Fruit fly (Drosophila melanogaster) whole organism, prepupa: ENCODE measurements around the gene CG16717.

Experiments
- Blimp-1 ChIP-seq: fragments of 200-800 bp; sonication (Bioruptor generic); optimal IDR thresholded peaks from 3 replicates; lab custom pipeline; 2017; ENCODE audit warnings: missing biosample characterization, missing genetic modification characterization, mild to moderate bottlenecking, moderate library complexity, missing genetic modification reagents
- CG10631 ChIP-seq: fragments of 200-800 bp; sonication (Bioruptor generic); optimal IDR thresholded peaks from 2 replicates; lab custom pipeline; 2016; ENCODE audit warnings: missing biosample characterization, missing genetic modification characterization
- CG11762 ChIP-seq: fragments of 200-800 bp; sonication (Bioruptor generic); optimal IDR thresholded peaks from 3 replicates; lab custom pipeline; 2016; ENCODE audit warnings: missing biosample characterization, missing genetic modification characterization; ENCODE audit not compliant: insufficient read depth
- CG1621 ChIP-seq: fragments of 200-800 bp; sonication (Bioruptor generic); optimal IDR thresholded peaks from 3 replicates; lab custom pipeline; 2018; ENCODE audit warnings: missing biosample characterization, mild to moderate bottlenecking, missing genetic modification characterization
- CG16779 ChIP-seq: fragments of 200-800 bp; sonication (Bioruptor generic); optimal IDR thresholded peaks from 3 replicates; lab custom pipeline; 2017; ENCODE audit warnings: missing biosample characterization, mild to moderate bottlenecking, missing genetic modification characterization
- CG3032 ChIP-seq: fragments of 200-800 bp; optimal IDR thresholded peaks from 2 replicates; lab custom pipeline; 2019; ENCODE audit warnings: missing biosample characterization, mild to moderate bottlenecking, missing genetic modification characterization, moderate library complexity
- CG32006 ChIP-seq: fragments of 200-800 bp; sonication (Bioruptor generic); optimal IDR thresholded peaks from 3 replicates; lab custom pipeline; 2017; ENCODE audit warnings: missing biosample characterization, mild to moderate bottlenecking, missing genetic modification characterization
- CG4318 ChIP-seq: fragments of 200-800 bp; sonication (Bioruptor generic); optimal IDR thresholded peaks from 3 replicates; lab custom pipeline; 2017; ENCODE audit warnings: missing biosample characterization, mild to moderate bottlenecking, missing genetic modification characterization
- CG6276 ChIP-seq: fragments of 200-800 bp; sonication (Bioruptor generic); optimal IDR thresholded peaks from 2 replicates; lab custom pipeline; 2017; ENCODE audit warnings: missing biosample characterization, mild to moderate bottlenecking, missing genetic modification characterization
- CG6808 ChIP-seq: fragments of 200-800 bp; sonication (Bioruptor generic); optimal IDR thresholded peaks from 3 replicates; lab custom pipeline; 2017; ENCODE audit warnings: missing biosample characterization, missing genetic modification characterization, mild to moderate bottlenecking, moderate library complexity, missing genetic modification reagents
- CG6854 ChIP-seq: fragments of 200-800 bp; sonication (Bioruptor generic); optimal IDR thresholded peaks from 2 replicates; lab custom pipeline; 2017; ENCODE audit warnings: missing biosample characterization, mild to moderate bottlenecking, missing genetic modification characterization
- CG7368 ChIP-seq: fragments of 200-800 bp; sonication (Bioruptor generic); optimal IDR thresholded peaks from 3 replicates; lab custom pipeline; 2016; ENCODE audit warnings: missing biosample characterization, missing genetic modification characterization
- CG9139 ChIP-seq: fragments of 200-800 bp; sonication (Bioruptor generic); optimal IDR thresholded peaks from 3 replicates; lab custom pipeline; 2017; ENCODE audit warnings: missing biosample characterization, mild to moderate bottlenecking, missing genetic modification characterization
- Eip75B ChIP-seq: fragments of 200-800 bp; sonication (Bioruptor generic); optimal IDR thresholded peaks from 3 replicates; lab custom pipeline; 2016; ENCODE audit warnings: missing biosample characterization, missing genetic modification characterization
- Eip78C ChIP-seq: fragments of 200-800 bp; sonication (Bioruptor generic); peaks from one replicate; lab custom pipeline; 2016; ENCODE audit warnings: missing biosample characterization, missing genetic modification characterization
- Eip93F ChIP-seq: fragments of 200-800 bp; sonication (Bioruptor generic); optimal IDR thresholded peaks from 2 replicates; lab custom pipeline; 2016; ENCODE audit warnings: missing biosample characterization, mild to moderate bottlenecking, missing genetic modification characterization
- Ets21C ChIP-seq: fragments of 200-800 bp; sonication (Bioruptor generic); optimal IDR thresholded peaks from 3 replicates; lab custom pipeline; 2016; ENCODE audit warnings: missing biosample characterization, missing genetic modification characterization
- Ets96B ChIP-seq: fragments of 200-800 bp; optimal IDR thresholded peaks from 2 replicates; lab custom pipeline; 2019; ENCODE audit warnings: missing biosample characterization, mild to moderate bottlenecking, missing genetic modification characterization, moderate library complexity
- Hr38 ChIP-seq: sonication (Bioruptor generic); optimal IDR thresholded peaks from 2 replicates; lab custom pipeline; 2016; ENCODE audit warnings: missing biosample characterization, missing genetic modification characterization
- Hr39 ChIP-seq: fragments of 200-800 bp; sonication (Bioruptor generic); optimal IDR thresholded peaks from 2 replicates; lab custom pipeline; 2016; ENCODE audit warnings: missing biosample characterization, missing genetic modification characterization
- Hr4 ChIP-seq: fragments of 200-800 bp; sonication (Bioruptor generic); optimal IDR thresholded peaks from 3 replicates; lab custom pipeline; 2016; ENCODE audit warnings: missing biosample characterization, missing genetic modification characterization
- Met ChIP-seq: fragments of 200-800 bp; sonication (Bioruptor generic); optimal IDR thresholded peaks from 3 replicates; lab custom pipeline; 2016; ENCODE audit warnings: missing biosample characterization, missing genetic modification characterization
- Sox102F ChIP-seq: fragments of 200-800 bp; sonication (Bioruptor generic); optimal IDR thresholded peaks from 2 replicates; lab custom pipeline; 2016; ENCODE audit warnings: missing biosample characterization, mild to moderate bottlenecking, missing genetic modification characterization
- Sox15 ChIP-seq: fragments of 200-800 bp; sonication (Bioruptor generic); optimal IDR thresholded peaks from 3 replicates; lab custom pipeline; 2016; ENCODE audit warnings: missing biosample characterization, missing genetic modification characterization
- achi ChIP-seq: fragments of 200-800 bp; sonication (Bioruptor generic); optimal IDR thresholded peaks from 3 replicates; lab custom pipeline; 2016; ENCODE audit warnings: missing biosample characterization, missing genetic modification characterization
- dsx ChIP-seq: fragments of 200-800 bp; optimal IDR thresholded peaks from 3 replicates; lab custom pipeline; 2019; ENCODE audit warnings: missing biosample characterization, mild to moderate bottlenecking, missing genetic modification characterization, moderate library complexity; ENCODE audit not compliant: poor library complexity, severe bottlenecking
- esn ChIP-seq: fragments of 200-800 bp; sonication (Bioruptor generic); optimal IDR thresholded peaks from 2 replicates; lab custom pipeline; 2016; ENCODE audit warnings: missing biosample characterization, mild to moderate bottlenecking, missing genetic modification characterization, moderate library complexity
- fd59A ChIP-seq: fragments of 200-800 bp; sonication (Bioruptor generic); optimal IDR thresholded peaks from 2 replicates; lab custom pipeline; 2017; ENCODE audit warnings: missing biosample characterization, mild to moderate bottlenecking, missing genetic modification characterization, missing genetic modification reagents
- fkh ChIP-seq: fragments of 200-800 bp; sonication (Bioruptor generic); optimal IDR thresholded peaks from 3 replicates; lab custom pipeline; 2017; ENCODE audit warnings: missing biosample characterization, mild to moderate bottlenecking, missing genetic modification characterization, moderate library complexity
- pdm3 ChIP-seq: fragments of 200-800 bp; sonication (Bioruptor generic); optimal IDR thresholded peaks from 3 replicates; lab custom pipeline; 2016; ENCODE audit warnings: missing biosample characterization, missing genetic modification characterization
- ss ChIP-seq, 2 experiments: fragments of 200-800 bp; sonication (Bioruptor generic); optimal IDR thresholded peaks; 2 replicates in 1 of 2; 3 replicates in 1 of 2; lab custom pipeline; 2017 to 2018; ENCODE audit warnings: mild to moderate bottlenecking in 2 of 2, missing biosample characterization in 2 of 2, missing genetic modification characterization in 2 of 2, moderate library complexity in 1 of 2
- svp ChIP-seq: fragments of 200-800 bp; sonication (Bioruptor generic); peaks from one replicate; lab custom pipeline; 2016; ENCODE audit warnings: missing biosample characterization, missing genetic modification characterization
- vri ChIP-seq: fragments of 200-800 bp; sonication (Bioruptor generic); optimal IDR thresholded peaks from 3 replicates; lab custom pipeline; 2016; ENCODE audit warnings: missing biosample characterization, mild to moderate bottlenecking, missing genetic modification characterization

The CG16717 gene

DNA sequence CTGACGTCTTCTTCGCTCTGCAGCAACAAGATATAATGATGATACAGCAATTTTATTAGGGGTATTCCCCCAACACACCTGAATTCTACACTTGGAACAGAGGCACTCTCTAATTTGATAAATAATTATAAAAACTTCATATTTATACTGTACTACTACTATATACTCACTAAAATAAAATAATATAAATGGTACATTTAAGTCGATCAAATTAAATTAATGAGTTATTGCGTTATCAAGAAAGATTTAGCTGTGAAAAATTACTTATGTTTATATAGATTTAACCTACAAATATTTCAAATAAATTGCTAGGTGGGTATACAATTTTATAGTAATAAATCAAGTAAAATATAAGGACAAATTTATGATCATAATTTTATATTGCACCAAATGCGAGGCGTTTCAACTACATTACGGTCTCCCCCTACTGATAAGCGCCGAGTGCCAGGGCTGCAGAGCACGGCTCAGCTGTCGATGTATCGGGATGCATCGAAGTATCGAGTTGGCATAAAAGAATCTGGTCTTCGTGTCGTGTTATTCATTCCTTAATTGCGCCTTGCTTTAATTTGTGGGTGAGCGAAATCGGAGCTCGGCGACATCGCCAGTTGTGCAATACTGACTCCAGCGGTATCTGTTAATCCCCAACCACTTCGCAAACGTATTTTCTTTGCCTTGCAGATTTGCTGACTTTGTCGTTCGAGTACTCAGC, 35.0 kb downstream of the CG16717 start, which contains the start of gene vsg (continued):
- TF ChIP-seq Eip75B (GFP tag; lab: Kevin White, UChicago) (no peak), Sox102F (GFP tag; lab: Kevin White, UChicago) (no peak), CG10631 (GFP tag; lab: Kevin White, UChicago) (peak; percentile 90), CG7368 (GFP tag; lab: Kevin White, UChicago) (peak; percentile 29), CG9139 (GFP tag; lab: Kevin White, UChicago) (peak; percentile 24), CG3032 (peak; percentile 84), CG4318 (GFP tag; lab: Kevin White, UChicago) (no peak), CG6854 (GFP tag; lab: Kevin White, UChicago) (no peak), Ets21C (GFP tag; lab: Kevin White, UChicago) (peak; percentile 47), Ets96B (tag; lab: Kevin White, UChicago) (peak; percentile 76), CG6276 (GFP tag; lab: Kevin White, UChicago) (no peak), Hr38 (GFP tag; lab: Kevin White, UChicago) (no peak), CG16779 (peak; percentile 27), CG6808 (GFP tag; lab: Kevin White, UChicago) (peak; percentile 64), Hr39 (GFP tag; lab: Kevin White, UChicago) (peak; percentile 54), ss (GFP tag; optimal IDR thresholded peaks at IDR 0.05; lab: Kevin White, UChicago) (peak in 1 of 2 experiments; percentile 60), esn (GFP tag; lab: Kevin White, UChicago) (peak; percentile 69), achi (GFP tag; lab: Kevin White, UChicago) (peak; percentile 64), CG11762 (peak; percentile 10), vri (GFP tag; lab: Kevin White, UChicago) (peak; percentile 87), Met (GFP tag; lab: Kevin White, UChicago) (peak; percentile 60), fd59A (GFP tag; lab: Kevin White, UChicago) (peak; percentile 48), pdm3 (no peak), Eip93F (peak; percentile 47), Sox15 (peak; percentile 73), dsx (GFP tag; lab: Kevin White, UChicago) (peak; percentile 62), CG32006 (GFP tag; lab: Kevin White, UChicago) (peak; percentile 83), Hr4 (GFP tag; lab: Kevin White, UChicago) (peak; percentile 61)

DNA sequence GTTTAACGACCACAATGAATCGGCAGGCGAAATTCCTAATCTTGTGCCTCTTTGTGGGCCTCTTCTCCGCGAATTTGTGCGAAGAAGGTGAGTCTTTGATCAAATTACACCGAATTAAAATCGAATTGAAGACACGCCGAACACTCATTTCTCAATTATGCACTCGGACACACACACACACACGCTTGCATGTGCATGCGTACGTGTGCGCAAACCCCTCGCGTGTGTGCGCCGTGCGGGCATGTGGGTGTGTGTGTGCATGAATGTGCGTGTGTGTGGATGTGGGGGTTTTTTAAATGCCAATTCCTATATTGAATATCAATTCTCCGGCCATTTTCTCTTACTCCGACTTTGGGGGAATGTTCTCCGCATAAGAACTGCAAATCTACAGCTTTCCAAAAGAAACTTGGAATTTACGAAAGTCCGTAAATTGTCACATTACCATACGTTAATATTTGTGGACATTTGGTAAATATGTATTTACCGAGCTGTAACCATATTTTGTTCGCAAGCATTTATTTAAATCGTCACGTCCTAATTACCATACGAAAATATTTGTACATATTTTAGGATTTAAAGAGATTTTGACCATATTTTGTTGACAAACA, 35.6 kb downstream of the CG16717 start:
- TF ChIP-seq Sox102F (GFP tag; lab: Kevin White, UChicago) (no peak), ss (GFP tag; optimal IDR thresholded peaks at IDR 0.05; lab: Kevin White, UChicago) (peak; percentile 5 to 52), CG1621 (peak; percentile 42), CG32006 (GFP tag; lab: Kevin White, UChicago) (no peak), Eip78C (GFP tag; lab: Kevin White, UChicago) (peak; percentile 62), fkh (GFP tag; lab: Kevin White, UChicago) (peak; percentile 64), vri (GFP tag; lab: Kevin White, UChicago) (peak; percentile 63), CG6854 (GFP tag; lab: Kevin White, UChicago) (peak; percentile 51)

DNA sequence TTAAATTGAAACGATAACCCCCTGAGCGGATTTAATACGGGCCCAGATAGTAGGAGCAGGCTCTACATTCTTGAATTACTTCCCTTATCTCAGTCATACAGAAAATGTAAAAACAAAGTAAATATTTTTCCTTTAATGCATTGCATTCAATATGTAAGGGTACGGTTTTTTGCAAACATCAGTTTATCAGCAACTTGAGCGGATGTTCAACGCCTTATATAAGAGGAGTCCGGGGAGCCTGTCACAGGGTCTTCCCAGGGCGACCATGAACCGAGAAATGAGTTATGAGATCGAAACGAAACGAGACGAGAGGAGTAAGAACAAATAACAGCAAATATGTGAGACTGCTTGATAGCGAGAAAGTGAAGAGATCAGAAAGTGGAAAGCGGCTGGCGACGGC, 37.6 kb downstream of the CG16717 start:
- TF ChIP-seq dsx (GFP tag; lab: Kevin White, UChicago) (peak; percentile 22), CG7368 (GFP tag; lab: Kevin White, UChicago) (no peak), ss (GFP tag; optimal IDR thresholded peaks at IDR 0.05; lab: Kevin White, UChicago) (peak in 1 of 2 experiments; percentile 29), svp (GFP tag; lab: Kevin White, UChicago) (peak; percentile 98), CG16779 (no peak), Blimp-1 (GFP tag; lab: Kevin White, UChicago) (no peak), Ets96B (tag; lab: Kevin White, UChicago) (no peak)
